Worm (Caenorhabditis elegans): ENCODE measurements around the gene sel-11.

sel-11 gene

DNA sequence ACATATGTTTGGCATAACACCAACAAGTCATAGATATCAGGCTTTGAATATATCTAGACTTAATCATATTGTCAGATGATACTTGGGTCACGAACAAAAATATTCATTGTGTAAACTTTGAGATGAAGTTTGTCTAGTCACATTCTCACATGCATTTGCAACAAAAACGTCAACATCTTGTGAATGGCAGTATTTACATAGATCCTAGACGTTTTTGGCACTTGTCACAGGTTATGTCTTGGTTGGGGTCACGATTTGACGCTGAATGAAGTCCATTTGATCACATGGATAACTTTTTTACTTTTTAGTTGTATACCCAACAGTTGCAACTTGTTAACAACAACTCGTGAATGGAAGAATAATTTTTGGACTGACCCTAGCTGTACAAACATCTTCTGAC is 31.2 kb downstream of the sel-11 start:
- TF ChIP-seq hlh-30 (tag; optimal IDR thresholded peaks at IDR 0.05; ENCODE audit: insufficient read depth) (no peak), zip-5 (tag; optimal IDR thresholded peaks at IDR 0.05) (no peak), ceh-45 (GFP tag; IDR thresholded peaks at IDR 0.05) (no peak), elt-4 (tag; optimal IDR thresholded peaks at IDR 0.05) (no peak), ceh-22 (tag; optimal IDR thresholded peaks at IDR 0.05) (no peak), gmeb-2 (tag; optimal IDR thresholded peaks at IDR 0.05) (no peak), dve-1 (tag; optimal IDR thresholded peaks at IDR 0.05) (no peak)

DNA sequence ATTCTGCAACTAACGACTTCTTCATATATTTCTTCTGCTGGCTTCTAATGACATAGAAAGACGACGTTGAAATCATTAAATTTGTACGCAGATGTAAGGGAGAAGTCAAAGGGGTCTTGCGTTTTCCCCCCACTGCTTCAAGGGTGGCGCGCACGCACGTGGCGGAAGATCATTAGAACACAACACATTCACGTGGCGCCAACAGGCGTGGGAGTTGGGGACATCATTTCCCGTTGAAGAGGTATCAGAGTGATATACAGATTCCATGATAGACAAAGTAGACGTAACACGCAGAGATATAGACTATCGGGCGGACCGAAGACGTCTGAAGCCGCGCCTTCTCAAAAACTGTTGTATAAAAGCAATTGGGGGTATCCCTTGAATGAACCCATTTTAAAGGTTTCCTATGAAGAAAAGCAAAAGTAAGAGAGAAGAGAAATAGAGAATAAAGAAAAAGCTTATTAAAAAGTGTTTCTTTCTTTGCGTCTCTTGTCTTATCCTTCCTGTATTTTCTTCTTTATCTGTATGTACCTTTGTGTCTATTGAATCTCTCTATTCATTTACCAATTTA is 32.2 kb downstream of the sel-11 start:
- TF ChIP-seq odd-2 (tag; optimal IDR thresholded peaks at IDR 0.05) = no peak
- TF ChIP-seq unc-3 (GFP tag; conservative IDR thresholded peaks at IDR 0.05) = no peak
- no peak for TF ChIP-seq unc-3 (tag; optimal IDR thresholded peaks at IDR 0.05)
- no peak for TF ChIP-seq nfya-1 (tag; optimal IDR thresholded peaks at IDR 0.05)
- no peak for TF ChIP-seq rnt-1 (tag; optimal IDR thresholded peaks at IDR 0.05)
- peak; percentile 20 for TF ChIP-seq ceh-18 (tag; optimal IDR thresholded peaks at IDR 0.05)
- no peak for TF ChIP-seq ceh-34 (tag; optimal IDR thresholded peaks at IDR 0.05)
- TF ChIP-seq F13H6.1 (tag; optimal IDR thresholded peaks at IDR 0.05) = peak; percentile 27
- TF ChIP-seq T23F11.4 (GFP tag; optimal IDR thresholded peaks at IDR 0.05) = no peak
- TF ChIP-seq nhr-232 (tag; optimal IDR thresholded peaks at IDR 0.05) = no peak
- TF ChIP-seq ref-2 (tag; optimal IDR thresholded peaks at IDR 0.05) = peak; percentile 3

DNA sequence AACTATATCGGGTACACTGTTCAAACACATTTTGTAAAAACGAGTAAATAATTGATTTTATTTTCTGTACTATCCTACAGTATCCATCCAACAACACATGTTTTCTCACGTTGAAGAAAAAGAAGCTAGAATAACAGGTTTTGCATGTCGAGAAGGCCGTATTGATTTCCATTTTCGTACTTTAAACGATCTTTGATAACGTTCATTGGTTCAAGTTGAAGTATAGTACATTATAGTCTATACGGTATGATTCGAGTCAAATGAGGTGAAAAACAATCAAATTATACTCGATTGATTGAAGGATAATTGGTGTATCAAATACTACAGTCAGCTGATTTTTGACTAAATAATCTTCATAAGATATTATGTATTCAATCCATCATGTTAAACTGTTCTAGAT is 33.4 kb downstream of the sel-11 start:
- no peak for TF ChIP-seq hlh-8 (tag; optimal IDR thresholded peaks at IDR 0.05)
- no peak for TF ChIP-seq ztf-16 (tag; optimal IDR thresholded peaks at IDR 0.05)

DNA sequence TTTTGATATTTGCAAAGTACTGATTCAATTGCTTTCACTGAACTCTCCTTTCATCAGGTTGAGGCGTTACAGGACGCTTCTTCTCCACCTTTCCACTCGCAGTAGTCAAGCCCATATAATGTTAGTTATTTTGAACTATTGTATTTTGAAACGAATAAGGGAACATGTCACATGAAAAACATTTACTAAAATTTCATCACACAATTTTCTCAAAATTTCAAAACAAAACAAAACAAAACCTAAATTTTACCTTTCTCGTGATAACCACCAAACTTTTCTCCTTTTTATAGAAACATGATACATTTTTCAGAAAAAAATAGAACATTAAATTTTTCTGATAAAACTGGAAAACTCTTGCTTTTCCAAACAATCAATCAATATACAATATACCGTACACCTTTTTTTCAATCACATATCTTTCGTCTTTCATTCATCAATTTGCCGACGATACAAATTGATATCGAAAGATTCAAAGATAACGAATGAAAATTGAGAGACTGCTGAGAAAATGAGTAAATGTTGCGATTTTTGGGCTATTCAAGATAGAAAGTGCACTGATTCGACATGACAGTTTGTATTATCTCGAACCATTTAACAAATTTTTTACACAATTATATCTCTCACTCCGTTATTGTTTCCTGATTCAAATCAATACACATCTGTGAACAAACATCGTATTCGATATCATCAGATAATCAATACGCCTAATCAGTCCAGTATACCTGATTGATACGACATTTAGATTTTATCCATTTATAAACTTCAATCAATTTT is 34.1 kb downstream of the sel-11 start:
- TF ChIP-seq ceh-30 (tag; optimal IDR thresholded peaks at IDR 0.05) (no peak), F13H6.1 (tag; optimal IDR thresholded peaks at IDR 0.05) (no peak), elt-2 (tag; optimal IDR thresholded peaks at IDR 0.05) (peak; percentile 40)

DNA sequence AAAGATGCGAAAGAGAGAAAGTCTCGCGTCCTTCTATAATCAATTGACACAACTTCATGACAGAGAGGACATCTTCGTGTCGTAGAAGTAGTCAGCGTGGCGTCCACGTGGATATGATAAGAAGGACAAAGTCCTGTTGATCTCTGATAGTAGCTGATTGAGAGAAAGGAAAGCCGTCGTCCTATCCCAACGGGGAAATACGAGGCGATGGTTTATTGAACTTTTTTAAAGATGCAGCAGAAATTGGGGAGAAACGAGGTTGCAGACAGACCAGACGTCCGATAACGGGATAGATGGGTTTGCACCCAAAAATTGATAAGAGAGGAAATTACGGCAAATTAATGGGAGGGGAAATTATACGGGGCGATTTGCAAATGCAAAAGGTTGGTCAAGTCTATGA is 35.4 kb downstream of the sel-11 start:
- no peak for TF ChIP-seq ceh-45 (GFP tag; IDR thresholded peaks at IDR 0.05)
- TF ChIP-seq nfya-1 (tag; optimal IDR thresholded peaks at IDR 0.05) = no peak
- TF ChIP-seq ceh-48 (tag; optimal IDR thresholded peaks at IDR 0.05) = no peak
- no peak for TF ChIP-seq npax-4 (tag; optimal IDR thresholded peaks at IDR 0.05)
- no peak for TF ChIP-seq ceh-24 (tag; optimal IDR thresholded peaks at IDR 0.05)
- TF ChIP-seq dve-1 (tag; optimal IDR thresholded peaks at IDR 0.05) = no peak
- TF ChIP-seq lim-6 (tag; optimal IDR thresholded peaks at IDR 0.05) = no peak
- TF ChIP-seq ets-4 (tag; optimal IDR thresholded peaks at IDR 0.05) = no peak
- no peak for TF ChIP-seq ttx-3 (tag; optimal IDR thresholded peaks at IDR 0.05)
- no peak for TF ChIP-seq unc-3 (GFP tag; conservative IDR thresholded peaks at IDR 0.05)
- TF ChIP-seq unc-3 (tag; optimal IDR thresholded peaks at IDR 0.05) = no peak
- TF ChIP-seq pha-2 (tag; optimal IDR thresholded peaks at IDR 0.05) = no peak
- no peak for TF ChIP-seq zip-5 (tag; optimal IDR thresholded peaks at IDR 0.05)
- TF ChIP-seq madf-2 (tag; optimal IDR thresholded peaks at IDR 0.05) = no peak

DNA sequence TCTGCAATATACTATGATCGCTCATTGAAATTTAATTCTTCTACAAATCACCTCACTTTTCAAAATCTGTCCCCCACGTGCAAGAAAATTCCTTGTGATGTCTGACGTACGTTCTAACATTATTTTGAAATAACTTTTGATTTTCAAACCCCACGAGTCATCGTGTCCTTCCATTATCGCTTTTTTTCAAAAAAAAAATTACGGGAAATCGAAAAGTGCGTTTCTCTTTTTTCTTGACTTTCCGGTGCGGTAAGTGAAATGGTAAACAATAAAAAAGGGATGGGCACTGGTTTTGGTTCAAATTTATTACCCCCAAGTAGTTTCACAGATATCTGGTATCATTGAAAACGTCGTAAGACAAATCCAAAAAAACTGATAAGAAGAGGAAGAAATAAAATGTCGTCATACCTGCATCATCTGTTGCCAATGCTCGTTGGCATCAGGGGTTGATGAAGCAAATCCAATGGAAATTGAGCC is 36.4 kb downstream of the sel-11 start:
- TF ChIP-seq sox-4 (tag; optimal IDR thresholded peaks at IDR 0.05) (no peak), dmd-4 (tag; optimal IDR thresholded peaks at IDR 0.05; ENCODE audit: borderline replicate concordance) (no peak), eyg-1 (tag; optimal IDR thresholded peaks at IDR 0.05) (no peak), K02D7.2 (tag; optimal IDR thresholded peaks at IDR 0.05) (no peak), ceh-30 (tag; optimal IDR thresholded peaks at IDR 0.05) (no peak), fkh-6 (tag; optimal IDR thresholded peaks at IDR 0.05) (no peak), sox-2 (GFP tag; IDR thresholded peaks at IDR 0.05) (no peak)
